ENCODE assay signal across 1 fruit fly cellular context in genomic region chr3L:16090330-16090803, dm6.
A peak's percentile ranks its signal among the peaks of the same experiment; 100 is the strongest.
TF ChIP-seq lines count a peak whose summit lies in the region.

Gene CG5235 (minus strand): TSS chr3L:16090392.
Gene ClC-c (plus strand): TSS chr3L:16090454.

TF ChIP-seq in whole organism, embryonic, 481 proteins besides CTCF, POLR2A, EP300 and RAD21 (continued from another document and continues in another):
- TF ChIP-seq chm (GFP tag; IDR thresholded peaks at IDR 0.05; lab: Robert Waterston, UW) (no peak), ase (GFP tag; IDR thresholded peaks at IDR 0.05; lab: Robert Waterston, UW) (no peak), pan (optimal IDR thresholded peaks at IDR 0.05; lab: Kevin White, UChicago) (no peak), pan (GFP tag; optimal IDR thresholded peaks at IDR 0.05 in 1 of 2, IDR thresholded peaks at IDR 0.05 in 1 of 2) (no peak), Myb (GFP tag; optimal IDR thresholded peaks at IDR 0.05; lab: Kevin White, UChicago) (peak; percentile 38), Jarid2 (GFP tag; optimal IDR thresholded peaks at IDR 0.05; lab: Kevin White, UChicago) (no peak), PHDP (tag; optimal IDR thresholded peaks at IDR 0.05; lab: Kevin White, UChicago) (no peak), CG4730 (GFP tag; IDR thresholded peaks at IDR 0.05; lab: Robert Waterston, UW) (no peak), repo (GFP tag; optimal IDR thresholded peaks at IDR 0.05; lab: Kevin White, UChicago) (no peak), odd (GFP tag; optimal IDR thresholded peaks at IDR 0.05; lab: Kevin White, UChicago) (no peak), Oli (tag; optimal IDR thresholded peaks at IDR 0.05; lab: Kevin White, UChicago) (no peak), CG3163 (GFP tag; optimal IDR thresholded peaks at IDR 0.05; lab: Kevin White, UChicago) (no peak), hbn (GFP tag; IDR thresholded peaks at IDR 0.05; lab: Robert Waterston, UW; ENCODE audit: partially characterized antibody) (peak; percentile 77), ato (GFP tag; IDR thresholded peaks at IDR 0.05; lab: Robert Waterston, UW; ENCODE audit: partially characterized antibody) (peak; percentile 78), CG12942 (GFP tag; optimal IDR thresholded peaks at IDR 0.05; lab: Kevin White, UChicago) (no peak), fd96Cb (tag; optimal IDR thresholded peaks at IDR 0.05; lab: Kevin White, UChicago) (no peak), fd3F (GFP tag; optimal IDR thresholded peaks at IDR 0.05; lab: Kevin White, UChicago) (no peak), CG8388 (GFP tag; optimal IDR thresholded peaks at IDR 0.05; lab: Kevin White, UChicago) (no peak), CG1647 (GFP tag; optimal IDR thresholded peaks at IDR 0.05; lab: Kevin White, UChicago) (no peak), B-H2 (GFP tag; optimal IDR thresholded peaks at IDR 0.05; lab: Kevin White, UChicago) (no peak), GATAe (GFP tag; conservative IDR thresholded peaks at IDR 0.05; lab: Robert Waterston, UW) (no peak), CG15696 (tag; optimal IDR thresholded peaks at IDR 0.05; lab: Kevin White, UChicago) (no peak), CG14710 (tag; optimal IDR thresholded peaks at IDR 0.05; lab: Kevin White, UChicago) (peak; percentile 45), Blimp-1 (GFP tag; optimal IDR thresholded peaks at IDR 0.05; lab: Kevin White, UChicago) (no peak), Meics (GFP tag; optimal IDR thresholded peaks at IDR 0.05; lab: Kevin White, UChicago) (no peak), CG17829 (tag; optimal IDR thresholded peaks at IDR 0.05; lab: Kevin White, UChicago) (peak; percentile 34), pita (GFP tag; optimal IDR thresholded peaks at IDR 0.05; lab: Kevin White, UChicago) (no peak), vnd (GFP tag; IDR thresholded peaks at IDR 0.05; lab: Robert Waterston, UW; ENCODE audit: partially characterized antibody) (peak; percentile 74), tup (GFP tag; optimal IDR thresholded peaks at IDR 0.05; lab: Kevin White, UChicago) (no peak), oc (tag; optimal IDR thresholded peaks at IDR 0.05; lab: Kevin White, UChicago) (no peak), zen (tag; optimal IDR thresholded peaks at IDR 0.05; lab: Kevin White, UChicago) (peak; percentile 28), B-H1 (GFP tag; IDR thresholded peaks at IDR 0.05; lab: Robert Waterston, UW) (no peak), dmrt99B (tag; optimal IDR thresholded peaks at IDR 0.05; lab: Kevin White, UChicago) (no peak), CG16813 (GFP tag; IDR thresholded peaks at IDR 0.05; lab: Robert Waterston, UW; ENCODE audit: partially characterized antibody) (peak; percentile 79), chif (GFP tag; optimal IDR thresholded peaks at IDR 0.05; lab: Kevin White, UChicago) (no peak), otp (GFP tag; IDR thresholded peaks at IDR 0.05; lab: Robert Waterston, UW) (no peak), Awh (GFP tag; IDR thresholded peaks at IDR 0.05; lab: Robert Waterston, UW) (no peak), CG15269 (tag; optimal IDR thresholded peaks at IDR 0.05; lab: Kevin White, UChicago) (no peak), her (GFP tag; optimal IDR thresholded peaks at IDR 0.05; lab: Kevin White, UChicago) (peak; percentile 16), CG3065 (GFP tag; optimal IDR thresholded peaks at IDR 0.05; lab: Kevin White, UChicago) (no peak), crp (GFP tag; optimal IDR thresholded peaks at IDR 0.05; lab: Kevin White, UChicago) (peak in 1 of 2 experiments; percentile 13), CG13894 (tag; optimal IDR thresholded peaks at IDR 0.05; lab: Kevin White, UChicago) (no peak), CG2678 (tag; optimal IDR thresholded peaks at IDR 0.05; lab: Kevin White, UChicago) (no peak), YL-1 (GFP tag; optimal IDR thresholded peaks at IDR 0.05; lab: Kevin White, UChicago) (peak; percentile 84), sim (GFP tag; IDR thresholded peaks at IDR 0.05; lab: Robert Waterston, UW) (no peak), Gug (GFP tag; IDR thresholded peaks at IDR 0.05; lab: Robert Waterston, UW) (no peak), CG2116 (GFP tag; optimal IDR thresholded peaks at IDR 0.05; lab: Kevin White, UChicago) (peak; percentile 52), Optix (GFP tag; IDR thresholded peaks at IDR 0.05; lab: Robert Waterston, UW) (no peak), CG31441 (GFP tag; IDR thresholded peaks at IDR 0.05; lab: Robert Waterston, UW) (no peak), zfh2 (GFP tag; optimal IDR thresholded peaks at IDR 0.05; lab: Kevin White, UChicago) (no peak), dan (GFP tag; IDR thresholded peaks at IDR 0.05; lab: Robert Waterston, UW) (no peak), CG2120 (GFP tag; optimal IDR thresholded peaks at IDR 0.05; lab: Kevin White, UChicago) (peak; percentile 9), stc (GFP tag; IDR thresholded peaks at IDR 0.05; lab: Robert Waterston, UW) (no peak), Ets97D (GFP tag; optimal IDR thresholded peaks at IDR 0.05; lab: Kevin White, UChicago) (peak; percentile 32), CG15514 (GFP tag; optimal IDR thresholded peaks at IDR 0.05; lab: Kevin White, UChicago) (peak; percentile 43), CG4617 (GFP tag; optimal IDR thresholded peaks at IDR 0.05; lab: Kevin White, UChicago; ENCODE audit: borderline replicate concordance) (peak; percentile 92), CG3281 (GFP tag; optimal IDR thresholded peaks at IDR 0.05; lab: Kevin White, UChicago) (no peak), Hmx (GFP tag; optimal IDR thresholded peaks at IDR 0.05; lab: Kevin White, UChicago) (no peak), CG9727 (GFP tag; optimal IDR thresholded peaks at IDR 0.05; lab: Kevin White, UChicago) (no peak), CG14860 (GFP tag; IDR thresholded peaks at IDR 0.05; lab: Robert Waterston, UW; ENCODE audit: partially characterized antibody) (peak; percentile 72), ci (GFP tag; IDR thresholded peaks at IDR 0.05; lab: Robert Waterston, UW) (peak; percentile 25; the same call in 1 of the 3 replicates), CG10431 (GFP tag; optimal IDR thresholded peaks at IDR 0.05; lab: Kevin White, UChicago) (no peak), pho (GFP tag; optimal IDR thresholded peaks at IDR 0.05; lab: Kevin White, UChicago) (no peak), nerfin-2 (GFP tag; IDR thresholded peaks at IDR 0.05; lab: Robert Waterston, UW; ENCODE audit: partially characterized antibody) (peak; percentile 81), jumu (GFP tag; optimal IDR thresholded peaks at IDR 0.05; lab: Kevin White, UChicago) (no peak), Eip74EF (GFP tag; optimal IDR thresholded peaks at IDR 0.05; lab: Kevin White, UChicago) (no peak), CG17361 (GFP tag; IDR thresholded peaks at IDR 0.05; lab: Robert Waterston, UW) (no peak), CG10543 (GFP tag; optimal IDR thresholded peaks at IDR 0.05; lab: Kevin White, UChicago) (no peak), TFAM (GFP tag; optimal IDR thresholded peaks at IDR 0.05; lab: Kevin White, UChicago) (no peak), gce (GFP tag; IDR thresholded peaks at IDR 0.05; lab: Robert Waterston, UW) (no peak), CG6791 (GFP tag; IDR thresholded peaks at IDR 0.05; lab: Robert Waterston, UW; ENCODE audit: partially characterized antibody) (peak; percentile 88), CG4404 (GFP tag; IDR thresholded peaks at IDR 0.05; lab: Robert Waterston, UW) (no peak), CG8290 (GFP tag; optimal IDR thresholded peaks at IDR 0.05; lab: Kevin White, UChicago) (no peak), CG8290 (tag; optimal IDR thresholded peaks at IDR 0.05; lab: Kevin White, UChicago) (no peak), kay (GFP tag; optimal IDR thresholded peaks at IDR 0.05; lab: Kevin White, UChicago) (no peak), dmrt11E (tag; optimal IDR thresholded peaks at IDR 0.05; lab: Kevin White, UChicago) (no peak), gro (GFP tag; optimal IDR thresholded peaks at IDR 0.05; lab: Kevin White, UChicago) (peak; percentile 25), CG6272 (GFP tag; IDR thresholded peaks at IDR 0.05; lab: Robert Waterston, UW) (no peak), Hr39 (optimal IDR thresholded peaks at IDR 0.05; lab: Kevin White, UChicago) (no peak), CG13296 (GFP tag; optimal IDR thresholded peaks at IDR 0.05; lab: Kevin White, UChicago) (no peak), lab (GFP tag; optimal IDR thresholded peaks at IDR 0.05; lab: Kevin White, UChicago) (no peak), tgo (GFP tag; IDR thresholded peaks at IDR 0.05; lab: Robert Waterston, UW) (no peak), CG12659 (GFP tag; optimal IDR thresholded peaks at IDR 0.05; lab: Kevin White, UChicago) (peak; percentile 42), Opbp (GFP tag; IDR thresholded peaks at IDR 0.05; lab: Robert Waterston, UW; ENCODE audit: partially characterized antibody) (peak; percentile 77), CG3838 (GFP tag; optimal IDR thresholded peaks at IDR 0.05; lab: Kevin White, UChicago) (no peak), CG14441 (GFP tag; IDR thresholded peaks at IDR 0.05; lab: Robert Waterston, UW) (no peak), CHES-1-like (GFP tag; optimal IDR thresholded peaks at IDR 0.05; lab: Kevin White, UChicago) (peak; percentile 51), seq (GFP tag; IDR thresholded peaks at IDR 0.05; lab: Robert Waterston, UW) (no peak), Atf3 (GFP tag; optimal IDR thresholded peaks at IDR 0.05; lab: Kevin White, UChicago) (no peak), tx (GFP tag; optimal IDR thresholded peaks at IDR 0.05; lab: Kevin White, UChicago) (no peak), MESR4 (GFP tag; optimal IDR thresholded peaks at IDR 0.05; lab: Kevin White, UChicago) (peak; percentile 96), pros (GFP tag; optimal IDR thresholded peaks at IDR 0.05; lab: Kevin White, UChicago) (no peak), CG8924 (tag; optimal IDR thresholded peaks at IDR 0.05; lab: Kevin White, UChicago) (peak; percentile 36), CG30431 (GFP tag; optimal IDR thresholded peaks at IDR 0.05; lab: Kevin White, UChicago) (no peak), CG13287 (GFP tag; IDR thresholded peaks at IDR 0.05; lab: Robert Waterston, UW; ENCODE audit: partially characterized antibody) (peak; percentile 88), gsb-n (tag; optimal IDR thresholded peaks at IDR 0.05; lab: Kevin White, UChicago) (no peak), ap (GFP tag; IDR thresholded peaks at IDR 0.05; lab: Robert Waterston, UW) (no peak), CG4328 (GFP tag; optimal IDR thresholded peaks at IDR 0.05; lab: Kevin White, UChicago) (no peak), Deaf1 (tag; optimal IDR thresholded peaks at IDR 0.05; lab: Kevin White, UChicago) (no peak), HmgD (GFP tag; optimal IDR thresholded peaks at IDR 0.05; lab: Kevin White, UChicago) (peak; percentile 60), CG5953 (GFP tag; IDR thresholded peaks at IDR 0.05; lab: Robert Waterston, UW) (no peak), CG7786 (GFP tag; optimal IDR thresholded peaks at IDR 0.05; lab: Kevin White, UChicago) (no peak), CG12391 (tag; optimal IDR thresholded peaks at IDR 0.05; lab: Kevin White, UChicago) (no peak), CG7556 (GFP tag; optimal IDR thresholded peaks at IDR 0.05; lab: Kevin White, UChicago) (no peak), mam (GFP tag; optimal IDR thresholded peaks at IDR 0.05; lab: Kevin White, UChicago) (no peak), CG11085 (GFP tag; IDR thresholded peaks at IDR 0.05; lab: Robert Waterston, UW) (no peak), CG43689 (GFP tag; IDR thresholded peaks at IDR 0.05; lab: Robert Waterston, UW) (no peak), unc-4 (GFP tag; IDR thresholded peaks at IDR 0.05; lab: Robert Waterston, UW; ENCODE audit: partially characterized antibody) (peak; percentile 84), CG11504 (tag; optimal IDR thresholded peaks at IDR 0.05; lab: Kevin White, UChicago) (no peak), kah (GFP tag; optimal IDR thresholded peaks at IDR 0.05; lab: Kevin White, UChicago) (no peak), MBD-R2 (GFP tag; IDR thresholded peaks at IDR 0.05; lab: Robert Waterston, UW) (peak; percentile 56), mld (GFP tag; IDR thresholded peaks at IDR 0.05; lab: Robert Waterston, UW; ENCODE audit: partially characterized antibody) (peak; percentile 71; the same call in 1 of the 3 replicates), pzg (GFP tag; optimal IDR thresholded peaks at IDR 0.05; lab: Kevin White, UChicago) (peak; percentile 84), CG3995 (GFP tag; optimal IDR thresholded peaks at IDR 0.05; lab: Kevin White, UChicago) (peak; percentile 76), vfl (GFP tag; optimal IDR thresholded peaks at IDR 0.05; lab: Kevin White, UChicago) (no peak), CG13123 (GFP tag; optimal IDR thresholded peaks at IDR 0.05; lab: Kevin White, UChicago) (no peak), amos (GFP tag; IDR thresholded peaks at IDR 0.05; lab: Robert Waterston, UW; ENCODE audit: partially characterized antibody) (peak; percentile 87), Bdp1 (GFP tag; optimal IDR thresholded peaks at IDR 0.05; lab: Kevin White, UChicago) (no peak), rib (GFP tag; IDR thresholded peaks at IDR 0.05; lab: Robert Waterston, UW) (peak; percentile 94), CG1832 (GFP tag; optimal IDR thresholded peaks at IDR 0.05; lab: Kevin White, UChicago) (no peak), CG10267 (tag; optimal IDR thresholded peaks at IDR 0.05; lab: Kevin White, UChicago) (peak; percentile 40), klu (GFP tag; IDR thresholded peaks at IDR 0.05; lab: Robert Waterston, UW) (no peak), zfh1 (GFP tag; IDR thresholded peaks at IDR 0.05; lab: Robert Waterston, UW) (no peak), CG17359 (tag; optimal IDR thresholded peaks at IDR 0.05; lab: Kevin White, UChicago) (no peak), Gsc (GFP tag; IDR thresholded peaks at IDR 0.05; lab: Robert Waterston, UW) (no peak), zf30C (GFP tag; optimal IDR thresholded peaks at IDR 0.05; lab: Kevin White, UChicago) (no peak), pb (GFP tag; optimal IDR thresholded peaks at IDR 0.05; lab: Kevin White, UChicago) (no peak), wor (GFP tag; IDR thresholded peaks at IDR 0.05; lab: Robert Waterston, UW) (no peak), sima (GFP tag; optimal IDR thresholded peaks at IDR 0.05; lab: Kevin White, UChicago) (no peak), Abd-B (GFP tag; optimal IDR thresholded peaks at IDR 0.05; lab: Kevin White, UChicago) (no peak), CG1602 (GFP tag; optimal IDR thresholded peaks at IDR 0.05; lab: Kevin White, UChicago) (no peak), bab2 (GFP tag; optimal IDR thresholded peaks at IDR 0.05; lab: Kevin White, UChicago) (no peak), CG34422 (GFP tag; IDR thresholded peaks at IDR 0.05; lab: Robert Waterston, UW) (peak; percentile 23; the same call in 1 of the 3 replicates), gfzf (GFP tag; optimal IDR thresholded peaks at IDR 0.05; lab: Kevin White, UChicago) (peak; percentile 88), CG6765 (GFP tag; optimal IDR thresholded peaks at IDR 0.05; lab: Kevin White, UChicago) (no peak), CG4282 (GFP tag; optimal IDR thresholded peaks at IDR 0.05; lab: Kevin White, UChicago) (no peak)
